Worm (Caenorhabditis elegans) whole organism, L3 larva: ENCODE measurements around the gene Y37H2A.12.
A peak's percentile ranks its signal among the peaks of the same experiment; 100 is the strongest.

Experiments used
- elt-1 ChIP-seq: fragments of 150-350 bp; optimal IDR thresholded peaks from 2 replicates; lab custom pipeline; 2014; ENCODE audit warnings: missing biosample characterization, missing genetic modification characterization
- elt-2 ChIP-seq: sonication (generic microtip); optimal IDR thresholded peaks from 2 replicates; lab custom pipeline; 2016; ENCODE audit warnings: missing genetic modification reagents, mild to moderate bottlenecking, missing genetic modification characterization, missing compliant biosample characterization
- elt-3 ChIP-seq, 3 experiments: fragments of 150-350 bp in 1 of 3; sonication (generic microtip) in 2 of 3; optimal IDR thresholded peaks; 2 replicates in 2 of 3; 4 replicates in 1 of 3; lab custom pipeline; 2014 to 2017; ENCODE audit warnings: missing biosample characterization in 3 of 3, missing genetic modification characterization in 3 of 3
- jun-1 ChIP-seq: fragments of 150-350 bp; optimal IDR thresholded peaks from 2 replicates; lab custom pipeline; 2014; ENCODE audit warnings: missing biosample characterization, missing genetic modification reagents, missing genetic modification characterization
- nhr-28 ChIP-seq: fragments of 150-350 bp; optimal IDR thresholded peaks from 2 replicates; lab custom pipeline; 2014; ENCODE audit warnings: missing biosample characterization, missing genetic modification characterization

- peak; percentile 50 for TF ChIP-seq elt-2 (tag; lab: Kevin White, UChicago)
- no peak for TF ChIP-seq elt-3 (tag; optimal IDR thresholded peaks at IDR 0.05; lab: Kevin White, UChicago)
- no peak for TF ChIP-seq nhr-28
- TF ChIP-seq jun-1 (tag; lab: Kevin White, UChicago): no peak
- no peak for TF ChIP-seq elt-1 (tag; lab: Kevin White, UChicago)
These were observed 26.8 kb upstream of the Y37H2A.12 start, which contains the start of gene clec-48 for ce11 chrV:18157707-18158106.
